Fruit fly (Drosophila melanogaster) whole organism, embryonic: ENCODE results near the gene bb8.

ENCODE experiments used
- Asciz ChIP-seq: fragments of 200-800 bp; sonication (Bioruptor generic); optimal IDR thresholded peaks from 2 replicates; lab custom pipeline; 2017; ENCODE audit warnings: missing biosample characterization, mild to moderate bottlenecking, missing genetic modification characterization, missing genetic modification reagents
- BEAF-32 ChIP-seq: fragments of 200-800 bp; sonication (Bioruptor generic); optimal IDR thresholded peaks from 3 replicates; lab custom pipeline; 2017; ENCODE audit warnings: missing biosample characterization, missing genetic modification characterization, mild to moderate bottlenecking, moderate library complexity, missing genetic modification reagents
- CG1024 ChIP-seq: fragments of 200-800 bp; sonication (Bioruptor generic); IDR thresholded peaks from 2 replicates; pipeline ENCODE4 v1.3.6; 2022; ENCODE audit warnings: missing biosample characterization, missing genetic modification characterization
- CG10431 ChIP-seq: fragments of 200-800 bp; sonication (Bioruptor generic); optimal IDR thresholded peaks from 3 replicates; lab custom pipeline; 2018; ENCODE audit warnings: missing biosample characterization, mild to moderate bottlenecking, missing genetic modification characterization
- CG10979 ChIP-seq: fragments of 200-800 bp; sonication (Bioruptor generic); optimal IDR thresholded peaks from 2 replicates; lab custom pipeline; 2018; ENCODE audit warnings: missing biosample characterization, mild to moderate bottlenecking, missing genetic modification characterization, moderate library complexity
- CG12219 ChIP-seq: fragments of 200-800 bp; sonication (Bioruptor generic); optimal IDR thresholded peaks from 3 replicates; lab custom pipeline; 2018; ENCODE audit warnings: missing biosample characterization, mild to moderate bottlenecking, missing genetic modification characterization
- CG12391 ChIP-seq: fragments of 200-800 bp; sonication (Bioruptor generic); optimal IDR thresholded peaks from 3 replicates; lab custom pipeline; 2018; ENCODE audit warnings: missing biosample characterization, mild to moderate bottlenecking, missing genetic modification characterization, moderate library complexity
- CG17328 ChIP-seq: fragments of 200-800 bp; sonication (Bioruptor generic); IDR thresholded peaks from 2 replicates; pipeline ENCODE4 v1.3.6; 2022; ENCODE audit warnings: missing biosample characterization, missing genetic modification characterization
- CG17385 ChIP-seq: fragments of 200-800 bp; sonication (Bioruptor generic); optimal IDR thresholded peaks from 3 replicates; lab custom pipeline; 2018; ENCODE audit warnings: missing biosample characterization, mild to moderate bottlenecking, missing genetic modification characterization
- CG17829 ChIP-seq: fragments of 200-800 bp; optimal IDR thresholded peaks from 2 replicates; lab custom pipeline; 2019; ENCODE audit warnings: missing biosample characterization, mild to moderate bottlenecking, missing genetic modification characterization, moderate library complexity
- CG18599 ChIP-seq: fragments of 200-800 bp; sonication (Bioruptor generic); optimal IDR thresholded peaks from 3 replicates; lab custom pipeline; 2017; ENCODE audit warnings: missing biosample characterization, missing genetic modification characterization, mild to moderate bottlenecking, moderate library complexity, missing genetic modification reagents
- CG2678 ChIP-seq: fragments of 200-800 bp; sonication (Bioruptor generic); optimal IDR thresholded peaks from 3 replicates; lab custom pipeline; 2019; ENCODE audit warnings: missing biosample characterization, mild to moderate bottlenecking, missing genetic modification characterization, moderate library complexity
- CG31388 ChIP-seq: fragments of 200-800 bp; sonication (Bioruptor generic); optimal IDR thresholded peaks from 2 replicates; lab custom pipeline; 2016; ENCODE audit warnings: missing biosample characterization, missing genetic modification characterization
- CG31441 ChIP-seq: fragments of 200-800 bp; sonication (Bioruptor generic); IDR thresholded peaks from 2 replicates; pipeline ENCODE4 v1.3.6; 2022; ENCODE audit warnings: missing biosample characterization, missing genetic modification characterization
- CG33213 ChIP-seq: fragments of 200-800 bp; sonication (Bioruptor generic); optimal IDR thresholded peaks from 3 replicates; lab custom pipeline; 2016; ENCODE audit warnings: missing biosample characterization, missing genetic modification characterization
- CG4360 ChIP-seq: fragments of 200-800 bp; sonication (Bioruptor generic); IDR thresholded peaks from 2 replicates; pipeline ENCODE4 v1.3.6; 2022; ENCODE audit warnings: missing biosample characterization, missing genetic modification characterization
- CG43689 ChIP-seq: fragments of 200-800 bp; sonication (Bioruptor generic); IDR thresholded peaks from 2 replicates; pipeline ENCODE4 v1.3.6; 2022; ENCODE audit warnings: missing biosample characterization, missing genetic modification characterization
- CG4424 ChIP-seq: fragments of 200-800 bp; sonication (Bioruptor generic); optimal IDR thresholded peaks from 3 replicates; lab custom pipeline; 2016; ENCODE audit warnings: missing biosample characterization, missing genetic modification characterization
- CG4820 ChIP-seq: fragments of 200-800 bp; sonication (Bioruptor generic); optimal IDR thresholded peaks from 3 replicates; lab custom pipeline; 2016; ENCODE audit warnings: missing biosample characterization, missing genetic modification characterization
- CG7928 ChIP-seq: fragments of 200-800 bp; sonication (Bioruptor generic); optimal IDR thresholded peaks from 2 replicates; lab custom pipeline; 2017; ENCODE audit warnings: missing biosample characterization, mild to moderate bottlenecking, missing genetic modification characterization
- CG7963 ChIP-seq: fragments of 200-800 bp; sonication (Bioruptor generic); IDR thresholded peaks from 3 replicates; pipeline ENCODE4 v1.3.6; 2022; ENCODE audit warnings: missing biosample characterization, missing genetic modification characterization; ENCODE audit not compliant: partially characterized antibody
- CG9817 ChIP-seq: fragments of 200-800 bp; sonication (Bioruptor generic); optimal IDR thresholded peaks from 2 replicates; lab custom pipeline; 2018; ENCODE audit warnings: missing biosample characterization, mild to moderate bottlenecking, missing genetic modification characterization, moderate library complexity
- D ChIP-seq, 2 experiments: fragments of 200-800 bp in 1 of 2; fragments of >200 bp in 1 of 2; sonication (Bioruptor generic) in 1 of 2; optimal IDR thresholded peaks; 2 replicates in 1 of 2; 3 replicates in 1 of 2; lab custom pipeline; 2017; ENCODE audit warnings: mild to moderate bottlenecking in 1 of 2, missing biosample characterization in 1 of 2, missing genetic modification characterization in 1 of 2, missing genetic modification reagents in 1 of 2
- Elba2 ChIP-seq: fragments of 200-800 bp; sonication (Bioruptor generic); optimal IDR thresholded peaks from 3 replicates; lab custom pipeline; 2016; ENCODE audit warnings: missing biosample characterization, missing genetic modification characterization
- Ets65A ChIP-seq: fragments of 200-800 bp; sonication (Bioruptor generic); peaks from one replicate; lab custom pipeline; 2016; ENCODE audit warnings: missing biosample characterization, missing genetic modification characterization
- GATAe ChIP-seq: fragments of 200-800 bp; sonication (Bioruptor generic); conservative IDR thresholded peaks from 2 replicates; pipeline ENCODE4 v1.3.6; 2022; ENCODE audit warnings: missing biosample characterization, missing genetic modification characterization
- Hmx ChIP-seq: fragments of 200-800 bp; sonication (Bioruptor generic); optimal IDR thresholded peaks from 2 replicates; lab custom pipeline; 2016; ENCODE audit warnings: missing biosample characterization, missing genetic modification characterization
- Hr39 ChIP-seq: fragments of >200 bp; optimal IDR thresholded peaks from 2 replicates; lab custom pipeline; 2017
- NC2β ChIP-seq: fragments of 200-800 bp; sonication (Bioruptor generic); optimal IDR thresholded peaks from 2 replicates; lab custom pipeline; 2016; ENCODE audit warnings: missing biosample characterization, missing genetic modification characterization
- Sox102F ChIP-seq: fragments of 200-800 bp; sonication (Bioruptor generic); optimal IDR thresholded peaks from 2 replicates; lab custom pipeline; 2018; ENCODE audit warnings: missing biosample characterization, mild to moderate bottlenecking, missing genetic modification characterization, moderate library complexity
- abd-A ChIP-seq: fragments of 200-800 bp; sonication (Bioruptor generic); optimal IDR thresholded peaks from 3 replicates; lab custom pipeline; 2019; ENCODE audit warnings: missing biosample characterization, mild to moderate bottlenecking, missing genetic modification characterization, moderate library complexity
- ara ChIP-seq: fragments of 200-800 bp; sonication (Bioruptor generic); IDR thresholded peaks from 2 replicates; pipeline ENCODE4 v1.3.6; 2022; ENCODE audit warnings: missing biosample characterization, missing genetic modification characterization
- ato ChIP-seq: fragments of 200-800 bp; sonication (Bioruptor generic); IDR thresholded peaks from 2 replicates; pipeline ENCODE4 v1.3.6; 2022; ENCODE audit warnings: missing biosample characterization, missing genetic modification characterization; ENCODE audit not compliant: partially characterized antibody
- corto ChIP-seq: fragments of 200-800 bp; sonication (Bioruptor generic); optimal IDR thresholded peaks from 2 replicates; lab custom pipeline; 2016; ENCODE audit warnings: missing biosample characterization, mild to moderate bottlenecking, missing genetic modification characterization, moderate library complexity
- dan ChIP-seq: fragments of 200-800 bp; sonication (Bioruptor generic); IDR thresholded peaks from 2 replicates; pipeline ENCODE4 v1.3.6; 2022; ENCODE audit warnings: missing biosample characterization, missing genetic modification characterization
- ewg ChIP-seq: fragments of 200-800 bp; sonication (Bioruptor generic); optimal IDR thresholded peaks from 3 replicates; lab custom pipeline; 2017; ENCODE audit warnings: mild to moderate bottlenecking, missing biosample characterization, missing genetic modification reagents, missing genetic modification characterization
- fru ChIP-seq: fragments of >200 bp; optimal IDR thresholded peaks from 2 replicates; lab custom pipeline; 2017
- ftz-f1 ChIP-seq: fragments of 200-800 bp; sonication (Bioruptor generic); optimal IDR thresholded peaks from 2 replicates; lab custom pipeline; 2016; ENCODE audit warnings: missing biosample characterization, missing genetic modification characterization
- insv ChIP-seq, 2 experiments: fragments of 200-800 bp; sonication (Bioruptor generic); optimal IDR thresholded peaks; 3 replicates each; lab custom pipeline; 2016 to 2018; ENCODE audit warnings: missing biosample characterization in 2 of 2, missing genetic modification characterization in 2 of 2
- inv ChIP-seq: fragments of 200-800 bp; sonication (Bioruptor generic); IDR thresholded peaks from 2 replicates; pipeline ENCODE4 v1.3.6; 2022; ENCODE audit warnings: missing biosample characterization, missing genetic modification characterization; ENCODE audit not compliant: partially characterized antibody
- kay ChIP-seq: fragments of 200-800 bp; sonication (Bioruptor generic); optimal IDR thresholded peaks from 2 replicates; lab custom pipeline; 2016; ENCODE audit warnings: missing biosample characterization, missing genetic modification characterization
- nom ChIP-seq: fragments of 200-800 bp; sonication (Bioruptor generic); optimal IDR thresholded peaks from 2 replicates; lab custom pipeline; 2017; ENCODE audit warnings: missing biosample characterization, missing genetic modification characterization, mild to moderate bottlenecking, moderate library complexity, missing genetic modification reagents
- pfk ChIP-seq: fragments of 200-800 bp; sonication (Bioruptor generic); optimal IDR thresholded peaks from 2 replicates; lab custom pipeline; 2018; ENCODE audit warnings: missing biosample characterization, mild to moderate bottlenecking, missing genetic modification characterization, moderate library complexity
- pnt ChIP-seq: fragments of 200-800 bp; sonication (Bioruptor generic); optimal IDR thresholded peaks from 3 replicates; lab custom pipeline; 2016; ENCODE audit warnings: missing biosample characterization, missing genetic modification characterization
- repo ChIP-seq: fragments of 200-800 bp; sonication (Bioruptor generic); optimal IDR thresholded peaks from 2 replicates; lab custom pipeline; 2016; ENCODE audit warnings: missing biosample characterization, missing genetic modification characterization
- sd ChIP-seq: fragments of 200-800 bp; sonication (Bioruptor generic); optimal IDR thresholded peaks from 3 replicates; lab custom pipeline; 2018; ENCODE audit warnings: missing biosample characterization, mild to moderate bottlenecking, missing genetic modification characterization, moderate library complexity
- sqz ChIP-seq: fragments of 200-800 bp; sonication (Bioruptor generic); optimal IDR thresholded peaks from 3 replicates; lab custom pipeline; 2018; ENCODE audit warnings: missing biosample characterization, mild to moderate bottlenecking, missing genetic modification characterization
- stwl ChIP-seq: fragments of 200-800 bp; sonication (Bioruptor generic); optimal IDR thresholded peaks from 3 replicates; lab custom pipeline; 2018; ENCODE audit warnings: missing biosample characterization, mild to moderate bottlenecking, missing genetic modification characterization, moderate library complexity
- yki ChIP-seq: fragments of >200 bp; optimal IDR thresholded peaks from 3 replicates; lab custom pipeline; 2018
- z ChIP-seq: fragments of 200-800 bp; sonication (Bioruptor generic); IDR thresholded peaks from 3 replicates; pipeline ENCODE4 v1.3.6; 2022; ENCODE audit warnings: missing biosample characterization, missing genetic modification characterization
- zfh2 ChIP-seq: fragments of 200-800 bp; sonication (Bioruptor generic); optimal IDR thresholded peaks from 2 replicates; lab custom pipeline; 2016; ENCODE audit warnings: missing biosample characterization, missing genetic modification characterization

Gene bb8

DNA sequence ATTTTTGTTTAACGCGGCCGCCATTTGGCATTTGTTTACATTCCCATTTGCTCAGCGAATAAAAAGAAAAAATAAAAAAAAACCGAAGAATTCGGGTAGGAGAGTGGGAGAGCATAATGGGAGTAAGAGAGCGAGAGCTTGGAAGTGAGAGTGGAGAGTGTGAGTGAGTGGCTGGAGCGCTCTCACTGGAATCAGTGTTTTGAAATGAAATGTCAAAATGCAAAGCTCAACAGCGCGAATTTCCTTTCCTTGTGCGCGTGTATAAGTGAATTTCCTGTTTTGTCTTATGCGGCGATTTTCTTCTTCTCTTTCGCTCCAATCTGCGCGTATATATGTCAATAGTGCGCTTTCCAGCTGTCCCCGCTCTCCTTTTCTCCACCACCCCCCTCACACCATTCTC lies 50.9 kb downstream of the bb8 start (continued):
- TF ChIP-seq nom (GFP tag; lab: Kevin White, UChicago) (no peak), Hr39 (no peak), zfh2 (GFP tag; lab: Kevin White, UChicago) (no peak), CG31388 (GFP tag; lab: Kevin White, UChicago) (no peak), CG4820 (no peak), inv (GFP tag; lab: Robert Waterston, UW) (no peak), Sox102F (GFP tag; lab: Kevin White, UChicago) (no peak), CG31441 (GFP tag; lab: Robert Waterston, UW) (no peak), pnt (GFP tag; lab: Kevin White, UChicago) (no peak), ato (GFP tag; lab: Robert Waterston, UW) (no peak), D (optimal IDR thresholded peaks at IDR 0.05; lab: Kevin White, UChicago) (no peak), D (GFP tag; optimal IDR thresholded peaks at IDR 0.05; lab: Kevin White, UChicago) (no peak), kay (GFP tag; lab: Kevin White, UChicago) (no peak), CG17829 (tag; lab: Kevin White, UChicago) (no peak), stwl (tag; lab: Kevin White, UChicago) (no peak), yki (peak; percentile 20), CG12391 (no peak), CG10431 (GFP tag; lab: Kevin White, UChicago) (no peak), ewg (GFP tag; lab: Kevin White, UChicago) (peak; percentile 33), corto (no peak), insv (GFP tag; optimal IDR thresholded peaks at IDR 0.05; lab: Kevin White, UChicago) (no peak), CG10979 (tag; lab: Kevin White, UChicago) (no peak), CG12219 (no peak), CG18599 (GFP tag; lab: Kevin White, UChicago) (no peak), dan (no peak), CG43689 (GFP tag; lab: Robert Waterston, UW) (no peak), CG1024 (GFP tag; lab: Robert Waterston, UW) (no peak), Asciz (GFP tag; lab: Kevin White, UChicago) (no peak), Ets65A (GFP tag; lab: Kevin White, UChicago) (peak; percentile 55), Hmx (GFP tag; lab: Kevin White, UChicago) (no peak), CG4424 (GFP tag; lab: Kevin White, UChicago) (no peak), ftz-f1 (GFP tag; lab: Kevin White, UChicago) (no peak), GATAe (GFP tag; lab: Robert Waterston, UW) (no peak), CG9817 (tag; lab: Kevin White, UChicago) (no peak), CG4360 (GFP tag; lab: Robert Waterston, UW) (no peak), CG17328 (GFP tag; lab: Robert Waterston, UW) (no peak), Elba2 (GFP tag; lab: Kevin White, UChicago) (no peak), pfk (GFP tag; lab: Kevin White, UChicago) (no peak), BEAF-32 (GFP tag; lab: Kevin White, UChicago) (no peak), CG7928 (GFP tag; lab: Kevin White, UChicago) (no peak), CG2678 (no peak), CG17385 (no peak), z (GFP tag; lab: Robert Waterston, UW) (0 out of 3 replicates have a peak, but pooled peaks have one; percentile 29), CG33213 (GFP tag; lab: Kevin White, UChicago) (no peak), repo (GFP tag; lab: Kevin White, UChicago) (no peak), CG7963 (GFP tag; lab: Robert Waterston, UW) (no peak), sqz (GFP tag; lab: Kevin White, UChicago) (peak; percentile 34), sd (tag; lab: Kevin White, UChicago) (peak; percentile 80), abd-A (tag; lab: Kevin White, UChicago) (peak; percentile 34), ara (GFP tag; lab: Robert Waterston, UW) (no peak), fru (lab: Kevin White, UChicago) (no peak), NC2β (GFP tag; lab: Kevin White, UChicago) (no peak)
